Fruit fly (Drosophila melanogaster): ENCODE data around the gene CG14711.

The CG14711 gene

DNA sequence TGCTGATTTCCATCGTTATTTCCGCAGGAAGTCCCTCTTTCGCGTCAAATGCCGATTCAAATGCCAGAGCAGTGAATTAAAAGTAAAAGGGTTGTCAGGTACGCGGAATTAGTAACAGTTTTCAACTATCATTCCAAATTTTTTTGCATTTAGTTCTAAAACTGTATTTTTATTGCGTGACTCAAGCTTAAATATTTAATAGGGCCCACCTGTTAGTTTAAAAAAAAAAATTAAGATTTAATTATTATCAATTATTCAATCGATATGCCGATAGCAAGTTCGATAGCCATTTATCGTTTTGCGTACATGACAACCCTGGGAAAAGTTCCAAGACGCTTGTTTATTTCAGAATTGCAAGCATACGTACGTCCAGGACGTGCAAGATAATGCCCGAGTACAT, at the start of gene CG14711 (continued):
- TF ChIP-seq CG6791 (GFP tag; IDR thresholded peaks at IDR 0.05; ENCODE audit: partially characterized antibody) (peak; percentile 75), Hr78 (GFP tag; optimal IDR thresholded peaks at IDR 0.05) (no peak), shn (GFP tag; optimal IDR thresholded peaks at IDR 0.05) (peak; percentile 36), Oli (tag; optimal IDR thresholded peaks at IDR 0.05) (no peak), wor (GFP tag; IDR thresholded peaks at IDR 0.05) (peak; percentile 78), tio (GFP tag; optimal IDR thresholded peaks at IDR 0.05) (no peak), CG3847 (GFP tag; IDR thresholded peaks at IDR 0.05) (peak; percentile 87), Gsc (GFP tag; IDR thresholded peaks at IDR 0.05) (no peak), Usf (GFP tag; optimal IDR thresholded peaks at IDR 0.05) (peak; percentile 26), CG12942 (GFP tag; optimal IDR thresholded peaks at IDR 0.05) (peak; percentile 86), CG18764 (GFP tag; optimal IDR thresholded peaks at IDR 0.05) (peak; percentile 98), gt (GFP tag; IDR thresholded peaks at IDR 0.05) (peak; percentile 44; the same call in 1 of the 2 replicates), amos (GFP tag; IDR thresholded peaks at IDR 0.05; ENCODE audit: partially characterized antibody) (peak; percentile 74), sqz (GFP tag; optimal IDR thresholded peaks at IDR 0.05) (no peak), her (GFP tag; optimal IDR thresholded peaks at IDR 0.05) (no peak), CG10147 (GFP tag; optimal IDR thresholded peaks at IDR 0.05) (peak; percentile 79), unpg (GFP tag; optimal IDR thresholded peaks at IDR 0.05) (peak; percentile 89), Dfd (GFP tag; optimal IDR thresholded peaks at IDR 0.05) (no peak), Opbp (GFP tag; IDR thresholded peaks at IDR 0.05; ENCODE audit: partially characterized antibody) (peak; percentile 59; the same call in 2 of the 3 replicates), CG8089 (GFP tag; optimal IDR thresholded peaks at IDR 0.05) (peak; percentile 63), Dek (tag; optimal IDR thresholded peaks at IDR 0.05) (no peak), CG2199 (GFP tag; IDR thresholded peaks at IDR 0.05) (0 out of 3 replicates have a peak, but pooled peaks have one; percentile 43), HLHmδ (GFP tag; optimal IDR thresholded peaks at IDR 0.05) (no peak), CG6654 (GFP tag; optimal IDR thresholded peaks at IDR 0.05) (peak; percentile 34), bowl (GFP tag; IDR thresholded peaks at IDR 0.05) (peak; percentile 74; the same call in 1 of the 2 replicates), CG42726 (GFP tag; IDR thresholded peaks at IDR 0.05; ENCODE audit: partially characterized antibody) (no peak), CG9932 (GFP tag; IDR thresholded peaks at IDR 0.05) (peak; percentile 92), psq (GFP tag; optimal IDR thresholded peaks at IDR 0.05) (peak; percentile 19), wdn (GFP tag; IDR thresholded peaks at IDR 0.05) (peak; percentile 78), tx (GFP tag; optimal IDR thresholded peaks at IDR 0.05) (peak; percentile 36), CG10274 (GFP tag; optimal IDR thresholded peaks at IDR 0.05) (peak; percentile 0)

DNA sequence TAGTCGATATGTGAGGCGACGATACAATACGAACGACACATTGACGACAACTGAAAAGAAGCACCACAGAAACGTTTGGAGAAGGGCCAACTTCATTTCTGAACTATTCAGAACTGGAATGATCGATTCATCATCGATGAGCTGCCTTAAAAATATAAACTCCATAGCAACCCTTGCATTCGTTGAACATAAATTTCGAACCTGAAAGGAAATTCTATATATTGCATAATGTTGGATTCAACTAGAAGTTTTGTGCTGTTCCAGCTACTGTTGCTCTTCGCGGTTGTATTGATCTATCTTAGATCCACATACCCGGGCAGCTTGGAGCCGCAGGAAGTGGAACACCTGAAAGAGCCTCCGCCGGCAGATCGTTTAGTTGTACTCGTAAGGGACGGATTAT, 44.5 kb upstream of the CG14711 start, which contains the start of the genes CG6790 and CG5342:
TSS of gene CG6790 (minus strand) at position 101 of the 400 bp plus-strand sequence.
TSS of gene CG5342 (plus strand) at position 182 of the 400 bp plus-strand sequence.
- TF ChIP-seq nerfin-2 (GFP tag; IDR thresholded peaks at IDR 0.05; ENCODE audit: partially characterized antibody) = no peak
- no peak for TF ChIP-seq wdn (GFP tag; IDR thresholded peaks at IDR 0.05)
- TF ChIP-seq CG11398 (GFP tag; optimal IDR thresholded peaks at IDR 0.05) = no peak
- TF ChIP-seq CG10431 (GFP tag; optimal IDR thresholded peaks at IDR 0.05) = no peak

DNA sequence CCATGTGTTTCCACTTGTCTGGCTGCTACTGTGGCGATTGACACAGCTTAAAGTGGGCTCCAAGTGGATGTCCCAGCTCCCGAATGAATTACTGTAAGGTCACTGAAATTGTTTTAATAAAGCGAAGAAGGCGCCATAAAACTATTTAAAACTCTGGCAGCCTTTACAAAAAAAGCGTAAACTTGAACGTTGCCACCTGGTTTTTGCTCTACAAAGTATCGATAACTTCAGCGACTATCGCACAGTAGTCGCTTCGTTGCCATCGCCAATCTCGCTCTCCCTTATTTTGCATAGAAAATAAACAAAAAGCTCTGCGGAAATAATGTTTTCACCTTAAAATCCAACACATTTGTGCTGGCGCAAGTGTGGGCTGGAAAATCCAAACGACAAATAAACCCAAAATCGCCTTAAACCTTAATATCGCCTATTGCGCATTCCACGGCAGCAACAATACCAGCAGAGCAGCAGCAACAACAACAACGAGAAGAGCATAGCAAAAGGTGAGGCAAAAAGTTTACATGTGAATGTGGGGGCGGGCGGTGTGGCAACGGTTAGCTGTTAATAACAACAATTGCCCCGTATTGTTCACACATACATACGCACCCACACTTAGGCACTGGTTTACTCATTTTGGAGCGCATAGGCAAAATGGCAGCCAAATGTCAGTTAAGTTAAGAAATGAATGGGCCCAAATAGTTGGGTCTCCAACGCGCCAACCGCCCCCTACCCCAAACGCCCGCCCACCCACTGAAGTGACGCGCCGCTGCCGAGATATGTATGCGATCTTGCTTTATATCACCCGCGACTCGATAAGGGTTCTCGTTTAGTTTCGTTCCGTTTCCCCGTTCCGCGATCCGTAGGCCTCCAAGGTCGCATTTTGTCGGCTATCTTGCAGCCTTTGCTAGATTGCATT, 41.5 kb upstream of the CG14711 start, which contains the start of gene wkd:
TSS of gene wkd (plus strand) at position 237 of the 913 bp plus-strand sequence.
- TF ChIP-seq Med (GFP tag) = peak; percentile 82
- TF ChIP-seq sr (GFP tag; IDR thresholded peaks at IDR 0.05) = peak; percentile 69; the same call in 2 of the 3 replicates
- TF ChIP-seq CG3281 (GFP tag; optimal IDR thresholded peaks at IDR 0.05) = no peak
- TF ChIP-seq Abd-B (GFP tag; optimal IDR thresholded peaks at IDR 0.05) = peak; percentile 15
- no peak for TF ChIP-seq Ptx1 (GFP tag; IDR thresholded peaks at IDR 0.05)
- TF ChIP-seq CrebB (tag; optimal IDR thresholded peaks at IDR 0.05) = no peak
- no peak for TF ChIP-seq CG6765 (GFP tag; optimal IDR thresholded peaks at IDR 0.05)
- TF ChIP-seq D19B (GFP tag; optimal IDR thresholded peaks at IDR 0.05) = no peak
- TF ChIP-seq schlank (tag; optimal IDR thresholded peaks at IDR 0.05) = no peak
- no peak for TF ChIP-seq CG17568 (GFP tag; optimal IDR thresholded peaks at IDR 0.05)
- peak; percentile 45 for TF ChIP-seq sd (tag; optimal IDR thresholded peaks at IDR 0.05)
- no peak for TF ChIP-seq z (GFP tag; IDR thresholded peaks at IDR 0.05)
- TF ChIP-seq Dref (GFP tag; IDR thresholded peaks at IDR 0.05) = peak; percentile 90
- TF ChIP-seq tx (GFP tag; optimal IDR thresholded peaks at IDR 0.05) = no peak

All from whole organism, embryonic.